Worm (Caenorhabditis elegans) whole organism, late embryonic: ENCODE results near the gene cyh-1.
A peak's percentile ranks its signal among the peaks of the same experiment; 100 is the strongest.

ENCODE experiments used
- C08G9.2 ChIP-seq: sonication (generic microtip); optimal IDR thresholded peaks from 2 replicates; lab custom pipeline; 2016; ENCODE audit warnings: mild to moderate bottlenecking, missing genetic modification characterization, moderate library complexity, missing compliant biosample characterization
- C38D4.7 ChIP-seq: fragments of 200-800 bp; sonication (Bioruptor generic); optimal IDR thresholded peaks from 2 replicates; lab custom pipeline; 2018; ENCODE audit warnings: mild to moderate bottlenecking, missing genetic modification characterization, moderate library complexity, missing compliant biosample characterization
- F13H6.1 ChIP-seq: sonication (generic microtip); optimal IDR thresholded peaks from 2 replicates; lab custom pipeline; 2016; ENCODE audit warnings: missing genetic modification characterization, missing compliant biosample characterization
- K02D7.2 ChIP-seq: sonication (generic microtip); optimal IDR thresholded peaks from 2 replicates; lab custom pipeline; 2017; ENCODE audit warnings: mild to moderate bottlenecking, missing genetic modification characterization, missing compliant biosample characterization
- Y22D7AL.16 ChIP-seq: sonication (generic microtip); optimal IDR thresholded peaks from 2 replicates; lab custom pipeline; 2016; ENCODE audit warnings: missing genetic modification characterization, missing compliant biosample characterization
- ahr-1 ChIP-seq: sonication (generic microtip); optimal IDR thresholded peaks from 2 replicates; lab custom pipeline; 2016; ENCODE audit warnings: missing genetic modification characterization, missing compliant biosample characterization
- ama-1 ChIP-seq: fragments of 150-350 bp; optimal IDR thresholded peaks from 2 replicates; lab custom pipeline; 2014
- ceh-14 ChIP-seq: sonication (generic microtip); optimal IDR thresholded peaks from 2 replicates; lab custom pipeline; 2016; ENCODE audit warnings: missing genotype, missing genetic modification characterization, missing compliant biosample characterization
- ceh-18 ChIP-seq: sonication (generic microtip); optimal IDR thresholded peaks from 2 replicates; lab custom pipeline; 2016; ENCODE audit warnings: missing genetic modification characterization, missing compliant biosample characterization
- ceh-19 ChIP-seq: fragments of 200-800 bp; sonication (Bioruptor generic); optimal IDR thresholded peaks from 2 replicates; lab custom pipeline; 2018; ENCODE audit warnings: mild to moderate bottlenecking, missing genetic modification characterization, missing compliant biosample characterization
- ceh-2 ChIP-seq: sonication (generic microtip); optimal IDR thresholded peaks from 2 replicates; lab custom pipeline; 2016; ENCODE audit warnings: missing genotype, missing genetic modification characterization, missing compliant biosample characterization
- ceh-22 ChIP-seq: sonication (generic microtip); optimal IDR thresholded peaks from 2 replicates; lab custom pipeline; 2017; ENCODE audit warnings: missing biosample characterization, missing genetic modification characterization
- ceh-24 ChIP-seq: sonication (generic microtip); optimal IDR thresholded peaks from 2 replicates; lab custom pipeline; 2016; ENCODE audit warnings: mild to moderate bottlenecking, missing genetic modification characterization, missing compliant biosample characterization
- ceh-30 ChIP-seq: fragments of 150-350 bp; optimal IDR thresholded peaks from 2 replicates; lab custom pipeline; 2014; ENCODE audit warnings: missing biosample characterization, missing genetic modification characterization
- ceh-34 ChIP-seq: sonication (generic microtip); optimal IDR thresholded peaks from 2 replicates; lab custom pipeline; 2016; ENCODE audit warnings: mild to moderate bottlenecking, missing genetic modification characterization, missing compliant biosample characterization
- ceh-45 ChIP-seq: fragments of 200-800 bp; sonication (Bioruptor generic); IDR thresholded peaks from 2 replicates; pipeline ENCODE4 v1.3.6; 2022; ENCODE audit warnings: missing genetic modification reagents, missing genetic modification characterization, missing compliant biosample characterization
- ceh-48 ChIP-seq: sonication (generic microtip); optimal IDR thresholded peaks from 2 replicates; lab custom pipeline; 2016; ENCODE audit warnings: missing genetic modification characterization, inconsistent platforms, missing compliant biosample characterization
- ceh-6 ChIP-seq: fragments of 200-800 bp; sonication (Bioruptor generic); optimal IDR thresholded peaks from 2 replicates; lab custom pipeline; 2018; ENCODE audit warnings: mild to moderate bottlenecking, missing genetic modification characterization, missing compliant biosample characterization
- ceh-9 ChIP-seq: sonication (generic microtip); optimal IDR thresholded peaks from 2 replicates; lab custom pipeline; 2016; ENCODE audit warnings: mild to moderate bottlenecking, missing genetic modification characterization, inconsistent platforms, missing compliant biosample characterization
- che-1 ChIP-seq: sonication (generic microtip); optimal IDR thresholded peaks from 2 replicates; lab custom pipeline; 2016; ENCODE audit warnings: mild to moderate bottlenecking, missing genetic modification characterization, missing compliant biosample characterization
- elt-2 ChIP-seq: sonication (generic microtip); optimal IDR thresholded peaks from 2 replicates; lab custom pipeline; 2016; ENCODE audit warnings: missing genetic modification reagents, missing genetic modification characterization, missing compliant biosample characterization
- elt-4 ChIP-seq: sonication (generic microtip); optimal IDR thresholded peaks from 2 replicates; lab custom pipeline; 2016; ENCODE audit warnings: missing genetic modification characterization, missing compliant biosample characterization
- fax-1 ChIP-seq: sonication (generic microtip); optimal IDR thresholded peaks from 2 replicates; lab custom pipeline; 2016; ENCODE audit warnings: missing genotype, missing genetic modification characterization, missing compliant biosample characterization
- fkh-10 ChIP-seq: fragments of 150-350 bp; optimal IDR thresholded peaks from 2 replicates; lab custom pipeline; 2014; ENCODE audit warnings: missing biosample characterization, missing genetic modification reagents, missing genetic modification characterization
- gmeb-2 ChIP-seq: sonication (generic microtip); optimal IDR thresholded peaks from 2 replicates; lab custom pipeline; 2016; ENCODE audit warnings: missing genetic modification characterization, inconsistent platforms, missing compliant biosample characterization
- hlh-13 ChIP-seq: fragments of 200-800 bp; sonication (Bioruptor generic); optimal IDR thresholded peaks from 2 replicates; lab custom pipeline; 2018; ENCODE audit warnings: mild to moderate bottlenecking, missing genetic modification characterization, missing compliant biosample characterization
- hlh-30 ChIP-seq: sonication (generic microtip); optimal IDR thresholded peaks from 2 replicates; lab custom pipeline; 2017; ENCODE audit warnings: antibody characterized with exemption, missing genetic modification characterization, missing compliant biosample characterization; ENCODE audit not compliant: insufficient read depth
- hlh-6 ChIP-seq: sonication (generic microtip); optimal IDR thresholded peaks from 2 replicates; lab custom pipeline; 2016; ENCODE audit warnings: missing genotype, missing genetic modification characterization, missing compliant biosample characterization
- lim-6 ChIP-seq: sonication (generic microtip); optimal IDR thresholded peaks from 2 replicates; lab custom pipeline; 2016; ENCODE audit warnings: missing genetic modification characterization, missing compliant biosample characterization
- lin-11 ChIP-seq: fragments of 200-800 bp; sonication (Bioruptor generic); optimal IDR thresholded peaks from 2 replicates; lab custom pipeline; 2018; ENCODE audit warnings: mild to moderate bottlenecking, missing genetic modification characterization, missing compliant biosample characterization
- madf-2 ChIP-seq: sonication (generic microtip); optimal IDR thresholded peaks from 2 replicates; lab custom pipeline; 2017; ENCODE audit warnings: missing genetic modification characterization, missing compliant biosample characterization
- nhr-232 ChIP-seq: sonication (generic microtip); optimal IDR thresholded peaks from 2 replicates; lab custom pipeline; 2016; ENCODE audit warnings: missing genetic modification characterization, missing compliant biosample characterization
- npax-4 ChIP-seq: sonication (generic microtip); optimal IDR thresholded peaks from 2 replicates; lab custom pipeline; 2016; ENCODE audit warnings: missing genetic modification characterization, missing compliant biosample characterization
- odd-2 ChIP-seq: sonication (generic microtip); optimal IDR thresholded peaks from 2 replicates; lab custom pipeline; 2017; ENCODE audit warnings: antibody characterized with exemption, mild to moderate bottlenecking, missing genetic modification characterization, missing compliant biosample characterization
- pag-3 ChIP-seq: sonication (generic microtip); optimal IDR thresholded peaks from 2 replicates; lab custom pipeline; 2016; ENCODE audit warnings: missing compliant biosample characterization, missing genetic modification characterization, borderline replicate concordance
- pat-9 ChIP-seq: fragments of 200-800 bp; sonication (Bioruptor generic); optimal IDR thresholded peaks from 2 replicates; lab custom pipeline; 2018; ENCODE audit warnings: mild to moderate bottlenecking, missing genetic modification characterization, moderate library complexity, missing compliant biosample characterization
- pha-2 ChIP-seq: sonication (generic microtip); optimal IDR thresholded peaks from 2 replicates; lab custom pipeline; 2017; ENCODE audit warnings: mild to moderate bottlenecking, missing genetic modification characterization, missing compliant biosample characterization
- pha-4 ChIP-seq: fragments of 150-350 bp; optimal IDR thresholded peaks from 2 replicates; lab custom pipeline; 2018; ENCODE audit warnings: missing biosample characterization, missing genetic modification reagents, missing genetic modification characterization
- pros-1 ChIP-seq: fragments of 150-350 bp; optimal IDR thresholded peaks from 2 replicates; lab custom pipeline; 2014; ENCODE audit warnings: missing biosample characterization, missing genetic modification reagents, missing genetic modification characterization
- ref-2 ChIP-seq: sonication (generic microtip); optimal IDR thresholded peaks from 2 replicates; lab custom pipeline; 2016; ENCODE audit warnings: missing genetic modification characterization, missing compliant biosample characterization
- rnt-1 ChIP-seq: sonication (generic microtip); optimal IDR thresholded peaks from 2 replicates; lab custom pipeline; 2016; ENCODE audit warnings: missing genetic modification characterization, missing compliant biosample characterization
- sdc-2 ChIP-seq: sonication (generic microtip); optimal IDR thresholded peaks from 2 replicates; lab custom pipeline; 2016; ENCODE audit warnings: missing genotype, missing genetic modification characterization, missing compliant biosample characterization
- sox-2 ChIP-seq: fragments of 200-800 bp; sonication (Bioruptor generic); IDR thresholded peaks from 2 replicates; pipeline ENCODE4 v1.3.6; 2022; ENCODE audit warnings: missing genetic modification reagents, missing genetic modification characterization, missing compliant biosample characterization
- sox-4 ChIP-seq: sonication (generic microtip); optimal IDR thresholded peaks from 2 replicates; lab custom pipeline; 2017; ENCODE audit warnings: mild to moderate bottlenecking, missing genetic modification characterization, inconsistent platforms, missing compliant biosample characterization
- syd-9 ChIP-seq: sonication (generic microtip); optimal IDR thresholded peaks from 2 replicates; lab custom pipeline; 2016; ENCODE audit warnings: mild to moderate bottlenecking, missing genetic modification characterization, moderate library complexity, missing compliant biosample characterization
- tbx-2 ChIP-seq: sonication (generic microtip); optimal IDR thresholded peaks from 2 replicates; lab custom pipeline; 2016; ENCODE audit warnings: missing genetic modification characterization, missing compliant biosample characterization
- ttx-3 ChIP-seq: sonication (generic microtip); optimal IDR thresholded peaks from 2 replicates; lab custom pipeline; 2016; ENCODE audit warnings: missing genetic modification reagents, missing genetic modification characterization, missing compliant biosample characterization
- unc-3 ChIP-seq, 2 experiments: fragments of 200-800 bp in 1 of 2; sonication (Bioruptor generic) in 1 of 2; sonication (generic microtip) in 1 of 2; conservative IDR thresholded peaks in 1 of 2; optimal IDR thresholded peaks in 1 of 2; 2 replicates each; pipeline versions ENCODE4 v1.3.6 to Lab custom; 2016 to 2022; ENCODE audit warnings: missing compliant biosample characterization in 2 of 2, missing genetic modification characterization in 2 of 2, missing genetic modification reagents in 1 of 2
- unc-55 ChIP-seq: sonication (generic microtip); optimal IDR thresholded peaks from 2 replicates; lab custom pipeline; 2017; ENCODE audit warnings: missing biosample characterization, missing genetic modification reagents, missing genetic modification characterization
- unc-86 ChIP-seq: sonication (generic microtip); optimal IDR thresholded peaks from 2 replicates; lab custom pipeline; 2016; ENCODE audit warnings: missing genetic modification characterization, missing compliant biosample characterization
- zip-5 ChIP-seq: sonication (generic microtip); optimal IDR thresholded peaks from 2 replicates; lab custom pipeline; 2016; ENCODE audit warnings: missing genetic modification characterization, missing compliant biosample characterization
- ztf-16 ChIP-seq: sonication (generic microtip); optimal IDR thresholded peaks from 2 replicates; lab custom pipeline; 2017; ENCODE audit warnings: missing genetic modification characterization, missing compliant biosample characterization

cyh-1 gene

ce11 chrII:3502520-3503323, 2.1 kb upstream of the cyh-1 start, which contains the start of the genes col-71 and Y49F6B.2:
Gene col-71 (minus strand): TSS chrII:3502570.
Gene Y49F6B.2 (plus strand): TSS chrII:3502968.
- TF ChIP-seq ama-1 = no peak
- no peak for TF ChIP-seq hlh-6 (tag; lab: Kevin White, UChicago)
- TF ChIP-seq ceh-22 (tag; lab: Kevin White, UChicago) = no peak
- peak; percentile 90 for TF ChIP-seq C08G9.2
- TF ChIP-seq che-1 (tag; lab: Kevin White, UChicago) = peak; percentile 22
- no peak for TF ChIP-seq pha-4 (tag; lab: Kevin White, UChicago)
- peak; percentile 70 for TF ChIP-seq fax-1 (tag; lab: Kevin White, UChicago)
- TF ChIP-seq C38D4.7 = no peak
- TF ChIP-seq ztf-16 (tag; lab: Kevin White, UChicago) = peak; percentile 48
- peak; percentile 83 for TF ChIP-seq tbx-2 (tag; lab: Kevin White, UChicago)
- no peak for TF ChIP-seq ceh-24 (tag; lab: Kevin White, UChicago)
- no peak for TF ChIP-seq ceh-9 (tag; lab: Kevin White, UChicago)
- no peak for TF ChIP-seq ceh-19
- TF ChIP-seq sdc-2 (tag; lab: Kevin White, UChicago) = no peak
- no peak for TF ChIP-seq hlh-13 (GFP tag; lab: Kevin White, UChicago)
- no peak for TF ChIP-seq unc-55
- TF ChIP-seq madf-2 = no peak
- no peak for TF ChIP-seq npax-4 (tag; lab: Kevin White, UChicago)
- TF ChIP-seq unc-3 (GFP tag; conservative IDR thresholded peaks at IDR 0.05; lab: Robert Waterston, UW) = no peak
- TF ChIP-seq unc-3 (tag; optimal IDR thresholded peaks at IDR 0.05; lab: Kevin White, UChicago) = peak; percentile 31
- TF ChIP-seq pag-3 (tag; lab: Kevin White, UChicago) = no peak
- no peak for TF ChIP-seq K02D7.2 (tag; lab: Kevin White, UChicago)
- TF ChIP-seq gmeb-2 (tag; lab: Kevin White, UChicago) = peak; percentile 30
- no peak for TF ChIP-seq Y22D7AL.16 (tag; lab: Kevin White, UChicago)
- no peak for TF ChIP-seq sox-2
- no peak for TF ChIP-seq ceh-45 (GFP tag; lab: Robert Waterston, UW)
- peak; percentile 53 for TF ChIP-seq ceh-30 (tag; lab: Kevin White, UChicago)
- TF ChIP-seq rnt-1 (tag; lab: Kevin White, UChicago) = peak; percentile 73
- TF ChIP-seq ceh-14 (tag; lab: Kevin White, UChicago) = peak; percentile 89
- TF ChIP-seq lin-11 (tag; lab: Kevin White, UChicago) = no peak
- peak; percentile 67 for TF ChIP-seq elt-2 (tag; lab: Kevin White, UChicago)
- TF ChIP-seq ceh-6 (GFP tag; lab: Kevin White, UChicago) = no peak
- TF ChIP-seq sox-4 (tag; lab: Kevin White, UChicago) = no peak
- TF ChIP-seq elt-4 (tag; lab: Kevin White, UChicago) = no peak
- TF ChIP-seq syd-9 (tag; lab: Kevin White, UChicago) = no peak
- TF ChIP-seq odd-2 (tag; lab: Kevin White, UChicago) = no peak
- TF ChIP-seq ref-2 (tag; lab: Kevin White, UChicago) = peak; percentile 76
- TF ChIP-seq ceh-18 (tag; lab: Kevin White, UChicago) = peak; percentile 55
- no peak for TF ChIP-seq hlh-30 (tag; lab: Kevin White, UChicago)
- TF ChIP-seq fkh-10 (GFP tag; lab: Kevin White, UChicago) = no peak
- TF ChIP-seq ceh-48 (tag; lab: Kevin White, UChicago) = no peak
- peak; percentile 86 for TF ChIP-seq ceh-2 (tag; lab: Kevin White, UChicago)
- no peak for TF ChIP-seq nhr-232
- no peak for TF ChIP-seq pat-9
- peak; percentile 83 for TF ChIP-seq zip-5
- TF ChIP-seq F13H6.1 = peak; percentile 51
- no peak for TF ChIP-seq pha-2 (tag; lab: Kevin White, UChicago)
- peak; percentile 49 for TF ChIP-seq ttx-3 (tag; lab: Kevin White, UChicago)
- TF ChIP-seq unc-86 (tag; lab: Kevin White, UChicago) = peak; percentile 34
- TF ChIP-seq ahr-1 = peak; percentile 58
- peak; percentile 63 for TF ChIP-seq lim-6 (tag; lab: Kevin White, UChicago)
- TF ChIP-seq ceh-34 (tag; lab: Kevin White, UChicago) = peak; percentile 24
- no peak for TF ChIP-seq pros-1 (tag; lab: Kevin White, UChicago)
